Fruit fly (Drosophila melanogaster) whole organism, wandering third instar larva: ENCODE data around the gene CG31680.

Experiments
- CG32264 ChIP-seq: fragments of 200-800 bp; sonication (Bioruptor generic); optimal IDR thresholded peaks from 2 replicates; lab custom pipeline; 2016; ENCODE audit warnings: missing biosample characterization, missing genetic modification characterization
- CG9705 ChIP-seq: fragments of 200-800 bp; sonication (Bioruptor generic); optimal IDR thresholded peaks from 2 replicates; lab custom pipeline; 2018; ENCODE audit warnings: missing biosample characterization, mild to moderate bottlenecking, missing genetic modification characterization
- GATAd ChIP-seq: sonication (Bioruptor generic); optimal IDR thresholded peaks from 2 replicates; lab custom pipeline; 2016; ENCODE audit warnings: missing biosample characterization, missing genetic modification characterization
- Hr78 ChIP-seq: fragments of >200 bp; optimal IDR thresholded peaks from 2 replicates; lab custom pipeline; 2017; ENCODE audit warnings: missing biosample characterization, missing genetic modification characterization
- Hr83 ChIP-seq: fragments of 200-300 bp; sonication (Bioruptor generic); optimal IDR thresholded peaks from 2 replicates; lab custom pipeline; 2016; ENCODE audit warnings: missing biosample characterization, mild to moderate bottlenecking, missing genetic modification characterization, moderate library complexity; ENCODE audit not compliant: poor library complexity, severe bottlenecking
- Jra ChIP-seq: sonication (Bioruptor generic); optimal IDR thresholded peaks from 2 replicates; lab custom pipeline; 2016; ENCODE audit warnings: missing biosample characterization, missing genetic modification characterization
- Mio ChIP-seq: sonication (Bioruptor generic); optimal IDR thresholded peaks from 2 replicates; lab custom pipeline; 2016; ENCODE audit warnings: missing biosample characterization, missing genetic modification characterization
- Myc ChIP-seq: fragments of >200 bp; optimal IDR thresholded peaks from 2 replicates; lab custom pipeline; 2017
- OdsH ChIP-seq: fragments of 200-800 bp; sonication (Bioruptor generic); optimal IDR thresholded peaks from 2 replicates; lab custom pipeline; 2016; ENCODE audit warnings: missing biosample characterization, mild to moderate bottlenecking, missing genetic modification characterization
- Rel ChIP-seq, 2 experiments: fragments of 200-800 bp; sonication (Bioruptor generic) in 1 of 2; optimal IDR thresholded peaks; 2 replicates in 1 of 2; 3 replicates in 1 of 2; lab custom pipeline; 2016 to 2019; ENCODE audit warnings: mild to moderate bottlenecking in 2 of 2, missing biosample characterization in 2 of 2, missing genetic modification characterization in 2 of 2, moderate library complexity in 1 of 2
- pan ChIP-seq: fragments of >200 bp; optimal IDR thresholded peaks from 2 replicates; lab custom pipeline; 2017
- psq ChIP-seq: fragments of 200-800 bp; sonication (Bioruptor generic); optimal IDR thresholded peaks from 3 replicates; lab custom pipeline; 2017; ENCODE audit warnings: missing biosample characterization, mild to moderate bottlenecking, missing genetic modification characterization, moderate library complexity
- tai ChIP-seq: sonication (Bioruptor generic); optimal IDR thresholded peaks from 2 replicates; lab custom pipeline; 2016; ENCODE audit warnings: missing biosample characterization, missing genetic modification characterization
- usp ChIP-seq: fragments of >200 bp; optimal IDR thresholded peaks from 2 replicates; lab custom pipeline; 2017; ENCODE audit warnings: missing biosample characterization, missing genetic modification characterization

DNA sequence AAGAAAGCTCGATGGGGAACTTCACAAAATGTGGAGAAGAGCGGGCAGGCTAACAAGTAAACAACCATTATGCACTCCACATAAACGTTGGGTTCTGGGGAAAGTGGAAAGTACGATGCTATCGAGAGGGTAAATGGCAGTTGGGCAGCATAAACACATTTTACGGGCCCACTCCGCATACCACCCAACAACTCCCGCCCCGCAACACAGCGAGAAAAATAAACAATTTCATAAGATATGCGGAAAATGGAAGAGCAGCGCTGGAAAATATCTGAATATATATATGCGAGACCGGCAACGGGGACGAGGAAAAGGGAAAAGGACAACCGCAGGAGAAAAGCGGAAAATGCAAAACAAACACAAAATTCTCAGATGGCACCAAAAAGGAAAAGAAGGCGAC is 38.6 kb upstream of the CG31680 start:
- no peak for TF ChIP-seq Myc
- no peak for TF ChIP-seq Hr78 (GFP tag; lab: Kevin White, UChicago)
- TF ChIP-seq CG9705 (GFP tag; lab: Kevin White, UChicago), result no peak
- no peak for TF ChIP-seq Rel (GFP tag; optimal IDR thresholded peaks at IDR 0.05; lab: Kevin White, UChicago)
- no peak for TF ChIP-seq Rel (tag; optimal IDR thresholded peaks at IDR 0.05; lab: Kevin White, UChicago)
- TF ChIP-seq psq (GFP tag; lab: Kevin White, UChicago), result no peak
- no peak for TF ChIP-seq Mio (GFP tag; lab: Kevin White, UChicago)
- no peak for TF ChIP-seq Jra
- no peak for TF ChIP-seq GATAd (GFP tag; lab: Kevin White, UChicago)
- no peak for TF ChIP-seq usp (GFP tag; lab: Kevin White, UChicago)
- no peak for TF ChIP-seq tai
- no peak for TF ChIP-seq CG32264 (GFP tag; lab: Kevin White, UChicago)
- TF ChIP-seq Hr83, result no peak
- no peak for TF ChIP-seq OdsH (GFP tag; lab: Kevin White, UChicago)
- TF ChIP-seq pan, result no peak
